Worm (Caenorhabditis elegans): ENCODE data around the gene srg-48.

DNA sequence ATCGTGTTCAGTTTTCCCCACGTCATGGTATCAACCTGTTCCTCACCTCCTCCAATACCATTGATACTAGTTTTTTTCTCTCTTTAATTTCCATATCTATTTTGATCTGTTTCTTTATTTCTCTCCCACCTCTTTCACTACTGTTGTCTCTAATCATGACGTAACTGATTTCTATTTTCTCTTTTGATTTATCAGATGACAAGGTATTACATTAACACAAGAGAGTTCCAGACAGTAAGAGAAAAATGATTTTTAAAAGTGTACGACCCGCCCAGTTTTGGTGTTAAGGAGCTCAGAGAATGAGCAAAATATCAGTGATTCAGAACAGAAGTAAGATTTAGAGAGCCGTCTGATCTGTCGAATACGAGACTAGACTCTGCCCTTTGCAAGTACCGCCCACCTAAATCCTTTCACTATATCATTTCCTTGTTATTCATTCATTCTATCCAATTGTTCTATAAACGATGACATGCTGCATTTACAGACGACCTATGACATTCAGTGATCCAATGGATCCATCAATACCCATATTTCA lies 22.5 kb upstream of the srg-48 start, which contains the start of gene nhr-105:
- no peak for TF ChIP-seq ceh-82 (tag; optimal IDR thresholded peaks at IDR 0.05)
- TF ChIP-seq fos-1 (tag; optimal IDR thresholded peaks at IDR 0.05): no peak
- TF ChIP-seq ama-1 (optimal IDR thresholded peaks at IDR 0.05): no peak
- TF ChIP-seq egl-27 (tag; optimal IDR thresholded peaks at IDR 0.05): peak; percentile 1
- no peak for TF ChIP-seq Y5F2A.4 (GFP tag; optimal IDR thresholded peaks at IDR 0.05)
- no peak for TF ChIP-seq dpl-1 (GFP tag; optimal IDR thresholded peaks at IDR 0.05)
- TF ChIP-seq lin-38 (GFP tag; IDR thresholded peaks at IDR 0.05): peak; percentile 37; the same call in 1 of the 2 replicates
- no peak for TF ChIP-seq zip-2 (tag; optimal IDR thresholded peaks at IDR 0.05)

All from whole organism, L4 larva.